Fruit fly (Drosophila melanogaster) whole organism, embryonic: ENCODE results near the gene tobi.

Experiments
- Blimp-1 ChIP-seq: fragments of 200-800 bp; sonication (Bioruptor generic); optimal IDR thresholded peaks from 3 replicates; lab custom pipeline; 2018; ENCODE audit warnings: missing biosample characterization, missing genetic modification characterization, mild to moderate bottlenecking, moderate library complexity, missing genetic modification reagents
- CG10565 ChIP-seq: fragments of 200-800 bp; sonication (Bioruptor generic); optimal IDR thresholded peaks from 3 replicates; lab custom pipeline; 2016; ENCODE audit warnings: missing biosample characterization, mild to moderate bottlenecking, missing genetic modification characterization
- CG12155 ChIP-seq: fragments of 200-800 bp; sonication (Bioruptor generic); optimal IDR thresholded peaks from 3 replicates; lab custom pipeline; 2016; ENCODE audit warnings: missing biosample characterization, missing genetic modification characterization
- CG12299 ChIP-seq: fragments of 200-800 bp; sonication (Bioruptor generic); optimal IDR thresholded peaks from 2 replicates; lab custom pipeline; 2018; ENCODE audit warnings: missing biosample characterization, mild to moderate bottlenecking, missing genetic modification characterization
- CG12769 ChIP-seq: fragments of 200-800 bp; sonication (Bioruptor generic); optimal IDR thresholded peaks from 2 replicates; lab custom pipeline; 2019; ENCODE audit warnings: missing biosample characterization, mild to moderate bottlenecking, missing genetic modification characterization, moderate library complexity
- CG13123 ChIP-seq: fragments of 200-800 bp; sonication (Bioruptor generic); optimal IDR thresholded peaks from 2 replicates; lab custom pipeline; 2016; ENCODE audit warnings: missing biosample characterization, missing genetic modification characterization
- CG14667 ChIP-seq: fragments of 200-800 bp; sonication (Bioruptor generic); IDR thresholded peaks from 2 replicates; pipeline ENCODE4 v1.3.6; 2022; ENCODE audit warnings: missing biosample characterization, missing genetic modification characterization
- CG1529 ChIP-seq: fragments of 200-800 bp; sonication (Bioruptor generic); optimal IDR thresholded peaks from 3 replicates; lab custom pipeline; 2018; ENCODE audit warnings: missing biosample characterization, missing genetic modification characterization
- CG15479 ChIP-seq: fragments of 200-800 bp; sonication (Bioruptor generic); optimal IDR thresholded peaks from 3 replicates; lab custom pipeline; 2019; ENCODE audit warnings: missing biosample characterization, mild to moderate bottlenecking, missing genetic modification characterization, moderate library complexity
- CG17612 ChIP-seq: fragments of 200-800 bp; sonication (Bioruptor generic); IDR thresholded peaks from 2 replicates; pipeline ENCODE4 v1.3.6; 2022; ENCODE audit warnings: missing biosample characterization, missing genetic modification characterization
- CG1792 ChIP-seq: fragments of 200-800 bp; sonication (Bioruptor generic); optimal IDR thresholded peaks from 2 replicates; lab custom pipeline; 2016; ENCODE audit warnings: missing biosample characterization, missing genetic modification characterization
- CG2116 ChIP-seq: fragments of 200-800 bp; sonication (Bioruptor generic); optimal IDR thresholded peaks from 3 replicates; lab custom pipeline; 2018; ENCODE audit warnings: missing biosample characterization, mild to moderate bottlenecking, missing genetic modification characterization
- CG30403 ChIP-seq: fragments of 200-800 bp; sonication (Bioruptor generic); optimal IDR thresholded peaks from 3 replicates; lab custom pipeline; 2016; ENCODE audit warnings: missing biosample characterization, missing genetic modification characterization
- CG6683 ChIP-seq: fragments of 200-800 bp; sonication (Bioruptor generic); optimal IDR thresholded peaks from 2 replicates; lab custom pipeline; 2017; ENCODE audit warnings: missing biosample characterization, mild to moderate bottlenecking, missing genetic modification characterization, missing genetic modification reagents
- CG6689 ChIP-seq: fragments of 200-800 bp; sonication (Bioruptor generic); IDR thresholded peaks from 2 replicates; pipeline ENCODE4 v1.3.6; 2022; ENCODE audit warnings: missing biosample characterization, missing genetic modification characterization
- H15 ChIP-seq: fragments of 200-800 bp; sonication (Bioruptor generic); IDR thresholded peaks from 3 replicates; pipeline ENCODE4 v1.3.6; 2022; ENCODE audit warnings: missing biosample characterization, missing genetic modification characterization
- Hr51 ChIP-seq, 2 experiments: fragments of 200-800 bp; sonication (Bioruptor generic); optimal IDR thresholded peaks; 2 replicates in 1 of 2; 3 replicates in 1 of 2; lab custom pipeline; 2016 to 2018; ENCODE audit warnings: missing biosample characterization in 2 of 2, missing genetic modification characterization in 2 of 2, mild to moderate bottlenecking in 1 of 2, moderate library complexity in 1 of 2
- Kr ChIP-seq: fragments of 200-800 bp; sonication (Bioruptor generic); optimal IDR thresholded peaks from 2 replicates; lab custom pipeline; 2017; ENCODE audit warnings: missing biosample characterization, mild to moderate bottlenecking, missing genetic modification characterization
- MBD-R2 ChIP-seq: fragments of 200-800 bp; sonication (Bioruptor generic); IDR thresholded peaks from 2 replicates; pipeline ENCODE4 v1.3.6; 2022; ENCODE audit warnings: missing biosample characterization, missing genetic modification characterization
- MESR4 ChIP-seq: fragments of 200-800 bp; sonication (Bioruptor generic); optimal IDR thresholded peaks from 2 replicates; lab custom pipeline; 2018; ENCODE audit warnings: missing biosample characterization, mild to moderate bottlenecking, missing genetic modification characterization, moderate library complexity
- MTF-1 ChIP-seq: fragments of 200-800 bp; sonication (Bioruptor generic); optimal IDR thresholded peaks from 2 replicates; lab custom pipeline; 2018; ENCODE audit warnings: missing biosample characterization, mild to moderate bottlenecking, missing genetic modification characterization, borderline replicate concordance
- Meics ChIP-seq: fragments of 200-800 bp; sonication (Bioruptor generic); optimal IDR thresholded peaks from 2 replicates; lab custom pipeline; 2017; ENCODE audit warnings: missing biosample characterization, mild to moderate bottlenecking, missing genetic modification characterization
- Nf-YA ChIP-seq: fragments of 200-800 bp; sonication (Bioruptor generic); IDR thresholded peaks from 2 replicates; pipeline ENCODE4 v1.3.6; 2022; ENCODE audit warnings: missing biosample characterization, missing genetic modification characterization
- YL-1 ChIP-seq: fragments of 200-800 bp; sonication (Bioruptor generic); optimal IDR thresholded peaks from 3 replicates; lab custom pipeline; 2017; ENCODE audit warnings: missing biosample characterization, mild to moderate bottlenecking, missing genetic modification characterization
- bcd ChIP-seq: fragments of 200-800 bp; sonication (Bioruptor generic); optimal IDR thresholded peaks from 2 replicates; lab custom pipeline; 2017; ENCODE audit warnings: missing biosample characterization, mild to moderate bottlenecking, missing genetic modification characterization
- bigmax ChIP-seq: fragments of 200-800 bp; sonication (Bioruptor generic); optimal IDR thresholded peaks from 2 replicates; lab custom pipeline; 2018; ENCODE audit warnings: missing biosample characterization, mild to moderate bottlenecking, missing genetic modification characterization
- cad ChIP-seq: fragments of >200 bp; optimal IDR thresholded peaks from 2 replicates; lab custom pipeline; 2017; ENCODE audit warnings: missing biosample characterization, missing genetic modification characterization
- ci ChIP-seq: fragments of 200-800 bp; sonication (Bioruptor generic); IDR thresholded peaks from 3 replicates; pipeline ENCODE4 v1.3.6; 2022; ENCODE audit warnings: missing biosample characterization, missing genetic modification characterization
- crp ChIP-seq, 2 experiments: fragments of 200-800 bp; sonication (Bioruptor generic); optimal IDR thresholded peaks; 2 replicates in 1 of 2; 3 replicates in 1 of 2; lab custom pipeline; 2017; ENCODE audit warnings: missing biosample characterization in 2 of 2, missing genetic modification characterization in 2 of 2, mild to moderate bottlenecking in 1 of 2, moderate library complexity in 1 of 2
- dysf ChIP-seq: fragments of 200-800 bp; sonication (Bioruptor generic); IDR thresholded peaks from 3 replicates; pipeline ENCODE4 v1.3.6; 2022; ENCODE audit warnings: missing biosample characterization, missing genetic modification characterization
- en ChIP-seq: fragments of 200-800 bp; sonication (Bioruptor generic); optimal IDR thresholded peaks from 2 replicates; lab custom pipeline; 2016; ENCODE audit warnings: missing biosample characterization, missing genetic modification characterization
- ewg ChIP-seq: fragments of 200-800 bp; sonication (Bioruptor generic); optimal IDR thresholded peaks from 3 replicates; lab custom pipeline; 2017; ENCODE audit warnings: mild to moderate bottlenecking, missing biosample characterization, missing genetic modification reagents, missing genetic modification characterization
- fd96Cb ChIP-seq: fragments of 200-800 bp; sonication (Bioruptor generic); optimal IDR thresholded peaks from 2 replicates; lab custom pipeline; 2018; ENCODE audit warnings: missing biosample characterization, mild to moderate bottlenecking, missing genetic modification characterization, moderate library complexity
- gt ChIP-seq: fragments of 200-800 bp; sonication (Bioruptor generic); IDR thresholded peaks from 2 replicates; pipeline ENCODE4 v1.3.6; 2022; ENCODE audit warnings: missing biosample characterization, missing genetic modification characterization
- jigr1 ChIP-seq: fragments of 200-800 bp; sonication (Bioruptor generic); IDR thresholded peaks from 3 replicates; pipeline ENCODE4 v1.3.6; 2022; ENCODE audit warnings: missing biosample characterization, missing genetic modification characterization
- kay ChIP-seq: fragments of 200-800 bp; sonication (Bioruptor generic); optimal IDR thresholded peaks from 2 replicates; lab custom pipeline; 2016; ENCODE audit warnings: missing biosample characterization, missing genetic modification characterization
- knrl ChIP-seq: fragments of 200-800 bp; sonication (Bioruptor generic); IDR thresholded peaks from 3 replicates; pipeline ENCODE4 v1.3.6; 2022; ENCODE audit warnings: missing biosample characterization, missing genetic modification characterization; ENCODE audit not compliant: partially characterized antibody
- lilli ChIP-seq: fragments of 200-800 bp; sonication (Bioruptor generic); optimal IDR thresholded peaks from 3 replicates; lab custom pipeline; 2016; ENCODE audit warnings: missing biosample characterization, missing genetic modification characterization
- luna ChIP-seq: fragments of 200-800 bp; sonication (Bioruptor generic); optimal IDR thresholded peaks from 2 replicates; lab custom pipeline; 2016; ENCODE audit warnings: missing biosample characterization, missing genetic modification characterization
- oc ChIP-seq: fragments of 200-800 bp; sonication (Bioruptor generic); optimal IDR thresholded peaks from 2 replicates; lab custom pipeline; 2018; ENCODE audit warnings: missing biosample characterization, mild to moderate bottlenecking, missing genetic modification characterization, moderate library complexity
- pan ChIP-seq, 4 experiments: fragments of >200 bp in 3 of 4; fragments of 200-800 bp in 1 of 4; sonication (Bioruptor generic) in 1 of 4; optimal IDR thresholded peaks in 3 of 4; IDR thresholded peaks in 1 of 4; 2 replicates each; pipeline versions ENCODE4 v1.3.6 to Lab custom; 2017 to 2022; ENCODE audit warnings: missing biosample characterization in 2 of 4, missing genetic modification characterization in 2 of 4, mixed read lengths in 1 of 4
- scrt ChIP-seq: fragments of 200-800 bp; sonication (Bioruptor generic); optimal IDR thresholded peaks from 2 replicates; lab custom pipeline; 2018; ENCODE audit warnings: missing biosample characterization, mild to moderate bottlenecking, missing genetic modification characterization, moderate library complexity
- sens ChIP-seq: fragments of 200-800 bp; sonication (Bioruptor generic); peaks from one replicate; lab custom pipeline; 2016; ENCODE audit warnings: missing biosample characterization, missing genetic modification characterization
- sna ChIP-seq: fragments of 200-800 bp; sonication (Bioruptor generic); IDR thresholded peaks from 2 replicates; pipeline ENCODE4 v1.3.6; 2022; ENCODE audit warnings: missing biosample characterization, missing genetic modification characterization; ENCODE audit not compliant: partially characterized antibody
- stwl ChIP-seq: fragments of 200-800 bp; sonication (Bioruptor generic); optimal IDR thresholded peaks from 3 replicates; lab custom pipeline; 2018; ENCODE audit warnings: missing biosample characterization, mild to moderate bottlenecking, missing genetic modification characterization, moderate library complexity

Gene tobi

DNA sequence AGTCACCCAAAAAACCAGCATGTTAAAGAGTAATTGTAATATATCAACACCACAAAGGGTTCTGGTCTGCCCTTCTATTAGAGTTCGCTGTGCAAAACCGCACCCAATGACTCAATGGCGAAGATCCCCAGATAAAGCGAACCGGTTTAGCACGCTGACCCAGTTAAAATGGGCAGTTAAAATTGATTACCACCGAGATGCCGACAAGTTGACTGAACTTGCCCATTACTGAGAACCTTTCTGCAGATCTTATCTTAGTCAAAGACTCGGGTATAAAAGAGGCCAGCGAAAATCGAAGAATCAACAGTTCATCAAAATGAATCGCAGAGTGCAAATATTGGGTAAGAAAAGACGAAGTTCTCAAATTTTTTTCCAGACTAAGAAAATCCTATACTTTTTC, 36.7 kb upstream of the tobi start, which contains the start of gene CG31437 (continued):
- TF ChIP-seq jigr1 (GFP tag; lab: Robert Waterston, UW) (no peak), CG13123 (GFP tag; lab: Kevin White, UChicago) (no peak), CG10565 (GFP tag; lab: Kevin White, UChicago) (no peak), gt (GFP tag; lab: Robert Waterston, UW) (no peak)

DNA sequence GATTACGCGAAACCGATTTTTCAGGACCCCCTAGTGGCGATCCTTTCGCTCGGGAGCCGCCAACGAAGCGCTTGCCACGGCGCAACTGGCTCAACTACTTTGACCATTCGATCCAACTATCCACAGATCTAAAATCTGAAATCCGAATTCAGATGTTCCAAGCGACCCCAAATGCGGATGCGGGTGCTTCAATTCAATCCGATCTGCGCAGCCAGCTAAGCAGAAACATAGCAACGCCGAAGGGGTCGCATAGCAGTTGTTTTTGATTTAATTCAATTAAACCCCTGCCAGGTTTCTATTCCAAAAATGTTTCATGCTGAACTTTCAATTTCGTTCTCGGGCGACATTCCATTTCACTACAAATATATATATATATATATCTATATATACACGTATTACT, 36.0 kb upstream of the tobi start, which contains the start of gene alrm:
Gene alrm, minus strand, starts transcription at position 101 of the 400 bp plus-strand sequence.
- TF ChIP-seq Blimp-1 (GFP tag; lab: Kevin White, UChicago) (no peak), lilli (no peak), pan (optimal IDR thresholded peaks at IDR 0.05; lab: Kevin White, UChicago) (no peak), pan (GFP tag; optimal IDR thresholded peaks at IDR 0.05 in 1 of 2, IDR thresholded peaks at IDR 0.05 in 1 of 2) (peak in 1 of 2 experiments; percentile 2)

DNA sequence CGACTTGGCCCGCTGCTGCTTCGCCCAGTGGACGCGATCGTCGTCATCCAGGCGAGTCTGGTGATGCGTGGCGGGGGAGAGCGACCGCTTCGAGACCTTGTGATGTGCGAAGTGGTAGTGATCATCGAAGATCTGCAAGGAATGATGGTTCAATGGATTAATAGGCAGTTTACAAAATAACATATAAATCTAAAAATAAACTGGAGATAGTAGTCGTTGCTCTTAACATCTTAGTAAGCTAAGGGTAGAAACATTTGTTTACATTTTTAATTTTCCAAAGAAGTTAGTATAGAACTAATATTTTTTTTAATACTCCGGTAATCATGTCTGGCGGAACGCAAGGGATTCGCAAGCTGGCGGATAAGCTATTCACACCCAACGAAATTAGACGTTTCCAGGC, 11.3 kb upstream of the tobi start, which contains the start of gene ND-49L:
Gene ND-49L, plus strand, starts transcription at position 301 of the 400 bp plus-strand sequence.
- TF ChIP-seq jigr1 (GFP tag; lab: Robert Waterston, UW) (no peak), CG2116 (no peak), CG1792 (no peak), CG6683 (GFP tag; lab: Kevin White, UChicago) (no peak), bcd (GFP tag; lab: Kevin White, UChicago) (no peak), CG15479 (no peak), MTF-1 (no peak), ewg (GFP tag; lab: Kevin White, UChicago) (no peak), fd96Cb (tag; lab: Kevin White, UChicago) (no peak), dysf (no peak), CG30403 (GFP tag; lab: Kevin White, UChicago) (no peak), Meics (GFP tag; lab: Kevin White, UChicago) (no peak), Hr51 (GFP tag; optimal IDR thresholded peaks at IDR 0.05; lab: Kevin White, UChicago) (no peak), MBD-R2 (GFP tag; lab: Robert Waterston, UW) (no peak), sens (GFP tag; lab: Kevin White, UChicago) (no peak), CG17612 (no peak)
- TF ChIP-seq, all 482 proteins: peak for 0

DNA sequence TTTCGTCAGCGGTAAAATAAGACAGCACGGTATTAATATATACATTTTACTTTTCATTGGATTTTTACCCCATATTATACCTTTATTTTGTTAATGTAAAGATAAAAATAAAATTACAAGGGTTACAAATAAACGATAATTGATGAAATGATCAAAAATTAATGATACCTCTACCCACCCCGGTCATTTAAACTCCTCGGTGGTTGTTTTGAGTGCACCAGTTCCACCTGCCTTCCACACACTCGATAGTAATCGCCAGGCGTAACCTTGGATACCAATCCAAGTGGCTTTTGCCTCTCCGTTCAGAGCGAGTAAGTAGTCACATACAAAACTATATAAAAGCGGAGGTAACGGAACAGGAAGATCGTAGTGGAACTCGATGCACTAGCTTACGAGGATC, 6.8 kb downstream of the tobi start, which contains the start of gene rha:
Gene rha, plus strand, starts transcription at position 301 of the 400 bp plus-strand sequence.
- TF ChIP-seq Kr (GFP tag; lab: Kevin White, UChicago) = no peak
- TF ChIP-seq CG1529 (GFP tag; lab: Kevin White, UChicago) = no peak
- no peak for TF ChIP-seq CG12155 (GFP tag; lab: Kevin White, UChicago)
- TF ChIP-seq CG12769 = no peak
- no peak for TF ChIP-seq CG6689
- TF ChIP-seq H15 = no peak
- TF ChIP-seq en (GFP tag; lab: Kevin White, UChicago) = no peak
- TF ChIP-seq luna (GFP tag; lab: Kevin White, UChicago) = no peak
- no peak for TF ChIP-seq kay
- TF ChIP-seq CG14667 = no peak
- TF ChIP-seq Nf-YA = no peak
- TF ChIP-seq cad (GFP tag; lab: Kevin White, UChicago) = no peak
- TF ChIP-seq oc (tag; lab: Kevin White, UChicago) = no peak

DNA sequence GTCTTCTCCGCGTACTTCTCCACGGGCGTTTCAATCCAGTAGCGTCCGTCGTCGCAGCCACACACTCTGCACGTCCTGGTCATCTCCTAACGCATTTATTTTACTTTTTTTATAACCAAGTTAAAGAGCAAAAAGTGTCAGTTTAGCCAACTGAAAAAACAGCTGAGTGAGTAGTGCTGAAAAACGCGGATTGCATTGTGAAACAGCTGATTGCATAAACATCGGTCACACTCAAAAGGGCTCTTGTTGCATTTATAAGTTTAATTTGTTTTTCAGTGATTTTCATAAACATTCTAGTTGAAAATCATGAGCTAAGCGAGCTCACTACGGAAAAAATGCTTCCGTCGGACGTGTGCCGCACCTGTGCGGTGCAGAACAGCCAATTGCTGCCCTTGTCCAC, 11.7 kb downstream of the tobi start, which contains the start of the genes CG10669 and CG11902:
Gene CG10669, minus strand, starts transcription at position 179 of the 400 bp plus-strand sequence.
Gene CG11902, plus strand, starts transcription at position 193 of the 400 bp plus-strand sequence.
- peak; percentile 3 for TF ChIP-seq bigmax (GFP tag; lab: Kevin White, UChicago)
- TF ChIP-seq knrl (GFP tag; lab: Robert Waterston, UW) = no peak
- TF ChIP-seq stwl (tag; lab: Kevin White, UChicago) = peak; percentile 76
- TF ChIP-seq scrt (GFP tag; lab: Kevin White, UChicago) = peak; percentile 23
- TF ChIP-seq ci (GFP tag; lab: Robert Waterston, UW) = 0 out of 3 replicates have a peak, but pooled peaks have one; percentile 9
- TF ChIP-seq YL-1 = peak; percentile 8
- peak; percentile 41; the same call in 1 of the 2 replicates for TF ChIP-seq sna (GFP tag; lab: Robert Waterston, UW)
- TF ChIP-seq crp (GFP tag; optimal IDR thresholded peaks at IDR 0.05; lab: Kevin White, UChicago) = peak; percentile 86 to 98
- no peak for TF ChIP-seq CG12299 (tag; lab: Kevin White, UChicago)
- peak; percentile 39 for TF ChIP-seq MESR4 (GFP tag; lab: Kevin White, UChicago)
